Worm (Caenorhabditis elegans) whole organism, L3 larva: ENCODE results near the gene F53C3.7.

Source experiments
- R02D3.7 ChIP-seq: fragments of 150-350 bp; optimal IDR thresholded peaks from 2 replicates; lab custom pipeline; 2014; ENCODE audit warnings: missing biosample characterization, missing genetic modification characterization
- ZK546.5 ChIP-seq: sonication (generic microtip); optimal IDR thresholded peaks from 2 replicates; lab custom pipeline; 2017; ENCODE audit warnings: missing biosample characterization, missing genetic modification characterization
- aly-2 ChIP-seq: fragments of 150-350 bp; optimal IDR thresholded peaks from 2 replicates; lab custom pipeline; 2014; ENCODE audit warnings: missing biosample characterization, missing genetic modification characterization
- ama-1 ChIP-seq: fragments of 150-350 bp; optimal IDR thresholded peaks from 2 replicates; lab custom pipeline; 2018
- ceh-16 ChIP-seq: sonication (generic microtip); optimal IDR thresholded peaks from 2 replicates; lab custom pipeline; 2017; ENCODE audit warnings: missing biosample characterization, missing genetic modification characterization
- ceh-82 ChIP-seq: fragments of 150-350 bp; optimal IDR thresholded peaks from 2 replicates; lab custom pipeline; 2014; ENCODE audit warnings: missing biosample characterization, missing genetic modification characterization
- ceh-9 ChIP-seq: sonication (generic microtip); optimal IDR thresholded peaks from 2 replicates; lab custom pipeline; 2018; ENCODE audit warnings: missing biosample characterization, missing genetic modification characterization
- daf-12 ChIP-seq: fragments of 150-350 bp; optimal IDR thresholded peaks from 2 replicates; lab custom pipeline; 2014; ENCODE audit warnings: missing biosample characterization, missing genetic modification reagents, missing genetic modification characterization
- egl-27 ChIP-seq: sonication (generic microtip); optimal IDR thresholded peaks from 4 replicates; lab custom pipeline; 2017; ENCODE audit warnings: missing biosample characterization, missing genetic modification reagents, missing genetic modification characterization
- egl-5 ChIP-seq: fragments of 150-350 bp; optimal IDR thresholded peaks from 2 replicates; lab custom pipeline; 2017; ENCODE audit warnings: missing biosample characterization, missing genetic modification reagents, missing genetic modification characterization, inconsistent platforms
- elt-1 ChIP-seq: fragments of 150-350 bp; optimal IDR thresholded peaks from 2 replicates; lab custom pipeline; 2014; ENCODE audit warnings: missing biosample characterization, missing genetic modification characterization
- elt-2 ChIP-seq: sonication (generic microtip); optimal IDR thresholded peaks from 2 replicates; lab custom pipeline; 2016; ENCODE audit warnings: missing genetic modification reagents, mild to moderate bottlenecking, missing genetic modification characterization, missing compliant biosample characterization
- elt-3 ChIP-seq, 3 experiments: fragments of 150-350 bp in 1 of 3; sonication (generic microtip) in 2 of 3; optimal IDR thresholded peaks; 2 replicates in 2 of 3; 4 replicates in 1 of 3; lab custom pipeline; 2014 to 2017; ENCODE audit warnings: missing biosample characterization in 3 of 3, missing genetic modification characterization in 3 of 3
- fkh-10 ChIP-seq: sonication (generic microtip); optimal IDR thresholded peaks from 2 replicates; lab custom pipeline; 2017; ENCODE audit warnings: missing biosample characterization, missing genetic modification reagents, missing genetic modification characterization
- fkh-2 ChIP-seq: fragments of 150-350 bp; optimal IDR thresholded peaks from 2 replicates; lab custom pipeline; 2014; ENCODE audit warnings: missing biosample characterization, missing genetic modification reagents, missing genetic modification characterization
- fos-1 ChIP-seq: fragments of 150-350 bp; optimal IDR thresholded peaks from 2 replicates; lab custom pipeline; 2014; ENCODE audit warnings: missing biosample characterization, missing genetic modification characterization
- hmg-11 ChIP-seq: sonication (generic microtip); optimal IDR thresholded peaks from 2 replicates; lab custom pipeline; 2016; ENCODE audit warnings: missing genetic modification characterization, missing compliant biosample characterization
- jun-1 ChIP-seq: fragments of 150-350 bp; optimal IDR thresholded peaks from 2 replicates; lab custom pipeline; 2014; ENCODE audit warnings: missing biosample characterization, missing genetic modification reagents, missing genetic modification characterization
- lin-15B ChIP-seq: fragments of 150-350 bp; optimal IDR thresholded peaks from 2 replicates; lab custom pipeline; 2014; ENCODE audit warnings: missing biosample characterization, missing genetic modification characterization
- lsy-12 ChIP-seq: sonication (generic microtip); optimal IDR thresholded peaks from 2 replicates; lab custom pipeline; 2016; ENCODE audit warnings: mild to moderate bottlenecking, missing genetic modification characterization, missing compliant biosample characterization
- mdl-1 ChIP-seq: fragments of 150-350 bp; optimal IDR thresholded peaks from 2 replicates; lab custom pipeline; 2014; ENCODE audit warnings: missing biosample characterization, missing genetic modification characterization
- mml-1 ChIP-seq: fragments of 150-350 bp; sonication (generic microtip); optimal IDR thresholded peaks from 3 replicates; lab custom pipeline; 2014; ENCODE audit warnings: missing biosample characterization, missing genetic modification characterization
- nhr-11 ChIP-seq: fragments of 150-350 bp; optimal IDR thresholded peaks from 2 replicates; lab custom pipeline; 2014; ENCODE audit warnings: missing biosample characterization, missing genetic modification characterization
- nhr-23 ChIP-seq: fragments of 150-350 bp; optimal IDR thresholded peaks from 2 replicates; lab custom pipeline; 2014; ENCODE audit warnings: missing biosample characterization, missing genetic modification reagents, missing genetic modification characterization
- nhr-237 ChIP-seq: fragments of 150-350 bp; optimal IDR thresholded peaks from 2 replicates; lab custom pipeline; 2014; ENCODE audit warnings: missing biosample characterization, missing genetic modification characterization
- nhr-25 ChIP-seq: sonication (generic microtip); optimal IDR thresholded peaks from 2 replicates; lab custom pipeline; 2017; ENCODE audit warnings: missing biosample characterization, missing genetic modification characterization
- nhr-28 ChIP-seq: fragments of 150-350 bp; optimal IDR thresholded peaks from 2 replicates; lab custom pipeline; 2014; ENCODE audit warnings: missing biosample characterization, missing genetic modification characterization
- nhr-43 ChIP-seq: sonication (generic microtip); optimal IDR thresholded peaks from 2 replicates; lab custom pipeline; 2016; ENCODE audit warnings: mild to moderate bottlenecking, missing genetic modification characterization, missing compliant biosample characterization; ENCODE audit not compliant: poor library complexity, severe bottlenecking
- nhr-67 ChIP-seq: fragments of 150-350 bp; optimal IDR thresholded peaks from 2 replicates; lab custom pipeline; 2014; ENCODE audit warnings: missing biosample characterization, missing genetic modification characterization
- nhr-76 ChIP-seq: fragments of 150-350 bp; sonication (generic microtip); optimal IDR thresholded peaks from 5 replicates; lab custom pipeline; 2014; ENCODE audit warnings: missing biosample characterization, missing genetic modification characterization
- pha-4 ChIP-seq: fragments of 150-350 bp; optimal IDR thresholded peaks from 2 replicates; lab custom pipeline; 2014; ENCODE audit warnings: missing biosample characterization, missing genetic modification reagents, missing genetic modification characterization
- pqm-1 ChIP-seq: fragments of 150-350 bp; optimal IDR thresholded peaks from 2 replicates; lab custom pipeline; 2017; ENCODE audit warnings: missing biosample characterization, missing genetic modification characterization, inconsistent platforms
- sea-2 ChIP-seq: fragments of 150-350 bp; sonication (generic microtip); optimal IDR thresholded peaks from 4 replicates; lab custom pipeline; 2014; ENCODE audit warnings: missing biosample characterization, missing genetic modification reagents, missing genetic modification characterization
- skn-1 ChIP-seq: fragments of 150-350 bp; optimal IDR thresholded peaks from 2 replicates; lab custom pipeline; 2014; ENCODE audit warnings: missing biosample characterization, missing genetic modification characterization
- snpc-4 ChIP-seq: fragments of 150-350 bp; optimal IDR thresholded peaks from 2 replicates; lab custom pipeline; 2014; ENCODE audit warnings: missing biosample characterization, missing genetic modification characterization
- unc-39 ChIP-seq: sonication (generic microtip); optimal IDR thresholded peaks from 4 replicates; lab custom pipeline; 2017; ENCODE audit warnings: missing biosample characterization, missing genetic modification characterization
- ztf-11 ChIP-seq: fragments of 150-350 bp; optimal IDR thresholded peaks from 2 replicates; lab custom pipeline; 2014; ENCODE audit warnings: missing biosample characterization, missing genetic modification characterization
- ztf-4 ChIP-seq: fragments of 150-350 bp; optimal IDR thresholded peaks from 2 replicates; lab custom pipeline; 2014; ENCODE audit warnings: missing biosample characterization, missing genetic modification characterization

F53C3.7 gene

ce11 chrII:3894755-3895154, at the start of gene F53C3.7:
TSS of gene F53C3.7 (plus strand) at chrII:3895055.
- TF ChIP-seq elt-2 (tag; lab: Kevin White, UChicago) (no peak), ztf-4 (tag; lab: Kevin White, UChicago) (no peak)

- TF ChIP-seq ceh-82 (tag; lab: Kevin White, UChicago), result no peak
- no peak for TF ChIP-seq pqm-1
- no peak for TF ChIP-seq nhr-76
- no peak for TF ChIP-seq nhr-23
- no peak for TF ChIP-seq fkh-10 (GFP tag; lab: Kevin White, UChicago)
- no peak for TF ChIP-seq snpc-4 (tag; lab: Kevin White, UChicago)
- TF ChIP-seq ZK546.5, result no peak
- no peak for TF ChIP-seq skn-1 (tag; lab: Kevin White, UChicago)
- TF ChIP-seq R02D3.7, result no peak
- no peak for TF ChIP-seq elt-2 (tag; lab: Kevin White, UChicago)
- TF ChIP-seq ztf-11 (tag; lab: Kevin White, UChicago), result no peak
- TF ChIP-seq nhr-67 (tag; lab: Kevin White, UChicago), result no peak
- no peak for TF ChIP-seq sea-2 (GFP tag; lab: Kevin White, UChicago)
- no peak for TF ChIP-seq ama-1 (lab: Kevin White, UChicago)
- no peak for TF ChIP-seq pha-4
- TF ChIP-seq fos-1, result no peak
- TF ChIP-seq, all 47 proteins: peak for 0
These were observed 48.8 kb upstream of the F53C3.7 start, which contains the start of gene C17A2.2 for ce11 chrII:3846028-3846427. TSS of gene C17A2.2 (plus strand) at chrII:3846328.

- TF ChIP-seq ZK546.5 (no peak), elt-3 (tag; optimal IDR thresholded peaks at IDR 0.05; lab: Kevin White, UChicago) (no peak), nhr-237 (tag; lab: Kevin White, UChicago) (no peak), nhr-43 (tag; lab: Kevin White, UChicago) (no peak), nhr-28 (tag; lab: Kevin White, UChicago) (no peak)
- TF ChIP-seq, all 47 proteins: peak for 0
These were observed 44.2 kb upstream of the F53C3.7 start, which contains the start of gene nhr-72 for ce11 chrII:3850655-3851054. TSS of gene nhr-72 (minus strand) at chrII:3850755.

ce11 chrII:3852654-3853053, 42.2 kb upstream of the F53C3.7 start, which contains the start of gene nhr-257:
TSS of gene nhr-257 (plus strand) at chrII:3852954.
- TF ChIP-seq nhr-67 (tag; lab: Kevin White, UChicago) (no peak), elt-2 (tag; lab: Kevin White, UChicago) (no peak), sea-2 (GFP tag; lab: Kevin White, UChicago) (no peak), lin-15B (tag; lab: Kevin White, UChicago) (no peak), daf-12 (tag; lab: Kevin White, UChicago) (no peak), ceh-16 (no peak), snpc-4 (tag; lab: Kevin White, UChicago) (no peak)

- TF ChIP-seq mml-1 (tag; lab: Kevin White, UChicago) (no peak), fos-1 (no peak), ceh-16 (no peak), egl-27 (no peak), pha-4 (no peak), nhr-76 (no peak), ceh-9 (tag; lab: Kevin White, UChicago) (no peak), ztf-11 (tag; lab: Kevin White, UChicago) (no peak), nhr-25 (no peak), lsy-12 (tag; lab: Kevin White, UChicago) (no peak), unc-39 (tag; lab: Kevin White, UChicago) (no peak), daf-12 (tag; lab: Kevin White, UChicago) (no peak), fkh-2 (tag; lab: Kevin White, UChicago) (no peak), ztf-4 (tag; lab: Kevin White, UChicago) (no peak), mdl-1 (tag; lab: Kevin White, UChicago) (no peak), nhr-237 (tag; lab: Kevin White, UChicago) (no peak), egl-5 (no peak)
These were observed 34.0 kb upstream of the F53C3.7 start, which contains the start of gene oac-11 for ce11 chrII:3860826-3861225. TSS of gene oac-11 (minus strand) at chrII:3860926.

ce11 chrII:3862053-3862452, 32.8 kb upstream of the F53C3.7 start:
- TF ChIP-seq elt-1 (tag; lab: Kevin White, UChicago), result peak; percentile 60
- TF ChIP-seq pqm-1, result no peak
- TF ChIP-seq ztf-11 (tag; lab: Kevin White, UChicago), result no peak
- TF ChIP-seq jun-1 (tag; lab: Kevin White, UChicago), result no peak
- TF ChIP-seq hmg-11 (tag; lab: Kevin White, UChicago), result no peak
- no peak for TF ChIP-seq egl-27
- no peak for TF ChIP-seq elt-2 (tag; lab: Kevin White, UChicago)
- TF ChIP-seq ceh-9 (tag; lab: Kevin White, UChicago), result no peak
- TF ChIP-seq lin-15B (tag; lab: Kevin White, UChicago), result no peak
- no peak for TF ChIP-seq aly-2 (tag; lab: Kevin White, UChicago)
- no peak for TF ChIP-seq nhr-11
- TF ChIP-seq nhr-23, result peak; percentile 7
- TF ChIP-seq ama-1 (lab: Kevin White, UChicago), result no peak
